Worm (Caenorhabditis elegans) whole organism, midembryonic: ENCODE measurements around the gene frm-3.

Experiments used
- T22C8.4 ChIP-seq: fragments of 200-800 bp; sonication (Bioruptor generic); IDR thresholded peaks from 2 replicates; pipeline ENCODE4 v1.3.6; 2022; ENCODE audit warnings: missing genetic modification characterization, missing compliant biosample characterization
- cog-1 ChIP-seq: sonication (generic microtip); optimal IDR thresholded peaks from 2 replicates; lab custom pipeline; 2016; ENCODE audit warnings: missing genetic modification characterization, missing compliant biosample characterization
- flt-1 ChIP-seq: fragments of 200-800 bp; sonication (Bioruptor generic); IDR thresholded peaks from 2 replicates; pipeline ENCODE4 v1.3.6; 2022; ENCODE audit warnings: missing genetic modification characterization, missing compliant biosample characterization
- klf-2 ChIP-seq: fragments of 200-800 bp; sonication (Bioruptor generic); conservative IDR thresholded peaks from 2 replicates; pipeline ENCODE4 v1.3.6; 2022; ENCODE audit warnings: missing genetic modification reagents, missing genetic modification characterization, missing compliant biosample characterization
- med-1 ChIP-seq: sonication (generic microtip); optimal IDR thresholded peaks from 2 replicates; lab custom pipeline; 2017; ENCODE audit warnings: missing genetic modification characterization, mild to moderate bottlenecking, missing compliant biosample characterization, antibody characterized with exemption, missing genetic modification reagents; ENCODE audit not compliant: insufficient read depth
- ref-1 ChIP-seq: fragments of 200-800 bp; sonication (Bioruptor generic); conservative IDR thresholded peaks from 2 replicates; pipeline ENCODE4 v1.3.6; 2022; ENCODE audit warnings: missing genetic modification reagents, missing genetic modification characterization, missing compliant biosample characterization
- tab-1 ChIP-seq: fragments of 200-800 bp; sonication (Bioruptor generic); IDR thresholded peaks from 2 replicates; pipeline ENCODE4 v1.3.6; 2022; ENCODE audit warnings: missing genetic modification characterization, missing compliant biosample characterization
- ztf-23 ChIP-seq: fragments of 200-800 bp; sonication (Bioruptor generic); IDR thresholded peaks from 2 replicates; pipeline ENCODE4 v1.3.6; 2022; ENCODE audit warnings: missing genetic modification reagents, missing genetic modification characterization, missing compliant biosample characterization
- ztf-29 ChIP-seq: fragments of 200-800 bp; sonication (Bioruptor generic); IDR thresholded peaks from 2 replicates; pipeline ENCODE4 v1.3.6; 2022; ENCODE audit warnings: missing genetic modification reagents, missing genetic modification characterization, missing compliant biosample characterization

Gene frm-3

ce11 chrX:11548308-11548707, 24.0 kb upstream of the frm-3 start, which contains the start of gene mig-2:
mig-2 (plus strand) TSS chrX:11548608.
- TF ChIP-seq tab-1 (GFP tag; lab: Robert Waterston, UW), result no peak
- TF ChIP-seq ztf-29 (GFP tag; lab: Robert Waterston, UW), result no peak
- no peak for TF ChIP-seq med-1 (GFP tag; lab: Kevin White, UChicago)
- no peak for TF ChIP-seq cog-1 (tag; lab: Kevin White, UChicago)
- TF ChIP-seq klf-2, result no peak
- TF ChIP-seq ref-1, result no peak
- no peak for TF ChIP-seq T22C8.4
- no peak for TF ChIP-seq ztf-23
- TF ChIP-seq flt-1 (GFP tag; lab: Robert Waterston, UW), result no peak

ce11 chrX:11551808-11552207, 20.5 kb upstream of the frm-3 start:
- TF ChIP-seq ref-1, result no peak
- no peak for TF ChIP-seq cog-1 (tag; lab: Kevin White, UChicago)
- no peak for TF ChIP-seq T22C8.4
- no peak for TF ChIP-seq tab-1 (GFP tag; lab: Robert Waterston, UW)
- TF ChIP-seq med-1 (GFP tag; lab: Kevin White, UChicago), result no peak
- TF ChIP-seq ztf-29 (GFP tag; lab: Robert Waterston, UW), result no peak
- TF ChIP-seq ztf-23, result no peak
- TF ChIP-seq flt-1 (GFP tag; lab: Robert Waterston, UW), result no peak
- no peak for TF ChIP-seq klf-2

ce11 chrX:11552879-11553278, 19.4 kb upstream of the frm-3 start:
- TF ChIP-seq klf-2 (no peak), ztf-23 (no peak)

ce11 chrX:11554522-11554921, 17.8 kb upstream of the frm-3 start:
- no peak for TF ChIP-seq med-1 (GFP tag; lab: Kevin White, UChicago)
- TF ChIP-seq ztf-23, result no peak
- TF ChIP-seq klf-2, result no peak
- TF ChIP-seq cog-1 (tag; lab: Kevin White, UChicago), result no peak
- TF ChIP-seq ref-1, result no peak
- TF ChIP-seq flt-1 (GFP tag; lab: Robert Waterston, UW), result no peak
- no peak for TF ChIP-seq tab-1 (GFP tag; lab: Robert Waterston, UW)
- no peak for TF ChIP-seq ztf-29 (GFP tag; lab: Robert Waterston, UW)
- no peak for TF ChIP-seq T22C8.4

ce11 chrX:11555046-11555445, 17.3 kb upstream of the frm-3 start:
- TF ChIP-seq ztf-23 (no peak), ztf-29 (GFP tag; lab: Robert Waterston, UW) (no peak), tab-1 (GFP tag; lab: Robert Waterston, UW) (no peak), med-1 (GFP tag; lab: Kevin White, UChicago) (no peak)

- TF ChIP-seq flt-1 (GFP tag; lab: Robert Waterston, UW) (no peak), med-1 (GFP tag; lab: Kevin White, UChicago) (no peak), klf-2 (no peak), T22C8.4 (no peak), ztf-29 (GFP tag; lab: Robert Waterston, UW) (no peak), cog-1 (tag; lab: Kevin White, UChicago) (no peak), ref-1 (no peak), ztf-23 (no peak), tab-1 (GFP tag; lab: Robert Waterston, UW) (no peak)
These were observed 16.7 kb upstream of the frm-3 start for ce11 chrX:11555527-11556137.

- no peak for TF ChIP-seq klf-2
- TF ChIP-seq ztf-29 (GFP tag; lab: Robert Waterston, UW), result no peak
- TF ChIP-seq cog-1 (tag; lab: Kevin White, UChicago), result no peak
- TF ChIP-seq med-1 (GFP tag; lab: Kevin White, UChicago), result no peak
- no peak for TF ChIP-seq ztf-23
- TF ChIP-seq flt-1 (GFP tag; lab: Robert Waterston, UW), result no peak
- no peak for TF ChIP-seq T22C8.4
These were observed 16.0 kb upstream of the frm-3 start, which contains the start of gene C35C5.10 for ce11 chrX:11556194-11556739. C35C5.10 (plus strand) TSS chrX:11556244.

- no peak for TF ChIP-seq T22C8.4
- no peak for TF ChIP-seq med-1 (GFP tag; lab: Kevin White, UChicago)
- TF ChIP-seq flt-1 (GFP tag; lab: Robert Waterston, UW), result no peak
- TF ChIP-seq klf-2, result no peak
These were observed 14.1 kb upstream of the frm-3 start for ce11 chrX:11558156-11558555.

ce11 chrX:11560076-11560475, 12.2 kb upstream of the frm-3 start:
- TF ChIP-seq tab-1 (GFP tag; lab: Robert Waterston, UW), result no peak
- TF ChIP-seq flt-1 (GFP tag; lab: Robert Waterston, UW), result no peak
- TF ChIP-seq klf-2, result no peak
- no peak for TF ChIP-seq ztf-29 (GFP tag; lab: Robert Waterston, UW)
- no peak for TF ChIP-seq T22C8.4

ce11 chrX:11560615-11561014, 11.7 kb upstream of the frm-3 start, which contains the start of gene lev-8:
lev-8 (plus strand) TSS chrX:11560915.
- no peak for TF ChIP-seq klf-2

- TF ChIP-seq klf-2 (no peak), cog-1 (tag; lab: Kevin White, UChicago) (peak; percentile 38)
These were observed 8.6 kb upstream of the frm-3 start, which contains the start of gene trpp-9 for ce11 chrX:11563663-11564062. trpp-9 (plus strand) TSS chrX:11563923.
